Fruit fly (Drosophila melanogaster): ENCODE measurements around the gene CG11349.

Gene CG11349

DNA sequence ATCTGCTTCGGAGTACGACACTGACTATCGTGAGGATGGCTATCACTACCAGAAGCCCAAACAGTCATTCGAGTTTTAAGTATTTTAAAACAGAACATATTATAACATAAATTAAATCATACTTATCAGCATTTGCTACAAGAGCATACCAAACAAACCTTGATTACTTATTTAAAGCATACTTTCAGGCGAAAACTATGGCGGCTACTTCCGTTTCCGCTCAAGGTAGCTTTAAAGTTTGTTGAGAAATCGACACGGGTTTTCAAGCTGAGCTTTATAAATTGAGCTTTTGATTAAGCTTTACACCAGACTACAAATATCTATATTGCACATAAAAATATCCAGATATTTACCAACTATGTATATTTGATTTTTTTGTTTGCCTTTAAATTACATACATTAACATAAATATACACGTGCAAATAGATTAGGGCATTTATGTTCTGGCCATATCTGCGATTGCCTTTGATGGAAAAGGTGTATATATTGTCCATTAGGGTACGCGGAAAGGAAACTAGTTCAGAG is 2.1 kb downstream of the CG11349 start (continued):
- TF ChIP-seq Dref (GFP tag; IDR thresholded peaks at IDR 0.05) (no peak), CG7839 (tag; optimal IDR thresholded peaks at IDR 0.05) (peak; percentile 67), CG1233 (GFP tag; optimal IDR thresholded peaks at IDR 0.05) (peak; percentile 93), Hsf (GFP tag; optimal IDR thresholded peaks at IDR 0.05) (peak; percentile 72), al (GFP tag; IDR thresholded peaks at IDR 0.05) (no peak), ap (GFP tag; IDR thresholded peaks at IDR 0.05) (peak; percentile 58), CG17385 (GFP tag; optimal IDR thresholded peaks at IDR 0.05) (peak; percentile 88), Ssrp (tag; optimal IDR thresholded peaks at IDR 0.05) (no peak), cas (GFP tag; IDR thresholded peaks at IDR 0.05) (no peak), CG6175 (GFP tag; IDR thresholded peaks at IDR 0.05) (peak; percentile 47; the same call in 1 of the 3 replicates), CG6683 (GFP tag; optimal IDR thresholded peaks at IDR 0.05) (peak; percentile 87), YL-1 (GFP tag; optimal IDR thresholded peaks at IDR 0.05) (peak; percentile 89), unc-4 (GFP tag; IDR thresholded peaks at IDR 0.05; ENCODE audit: partially characterized antibody) (no peak), BtbVII (GFP tag; optimal IDR thresholded peaks at IDR 0.05) (peak; percentile 94), stc (GFP tag; IDR thresholded peaks at IDR 0.05) (peak; percentile 78; the same call in 1 of the 2 replicates), CG42726 (GFP tag; IDR thresholded peaks at IDR 0.05; ENCODE audit: partially characterized antibody) (no peak), org-1 (GFP tag; optimal IDR thresholded peaks at IDR 0.05) (peak; percentile 76), phol (tag; optimal IDR thresholded peaks at IDR 0.05) (peak; percentile 75), crc (GFP tag; optimal IDR thresholded peaks at IDR 0.05) (peak; percentile 36), Ptx1 (GFP tag; IDR thresholded peaks at IDR 0.05) (no peak; the same call in 1 of the 2 replicates), gro (GFP tag; optimal IDR thresholded peaks at IDR 0.05) (peak; percentile 83), E2f1 (GFP tag; IDR thresholded peaks at IDR 0.05) (peak; percentile 47; the same call in 1 of the 2 replicates), Camta (GFP tag; optimal IDR thresholded peaks at IDR 0.05) (peak; percentile 79), bsh (GFP tag; optimal IDR thresholded peaks at IDR 0.05) (peak in 1 of 2 experiments; percentile 82), CG17829 (tag; optimal IDR thresholded peaks at IDR 0.05) (no peak), sob (GFP tag; IDR thresholded peaks at IDR 0.05) (peak; percentile 80), Hmr (GFP tag; optimal IDR thresholded peaks at IDR 0.05) (peak; percentile 90), sna (GFP tag; IDR thresholded peaks at IDR 0.05; ENCODE audit: partially characterized antibody) (no peak), GATAe (GFP tag; conservative IDR thresholded peaks at IDR 0.05) (no peak), kah (GFP tag; optimal IDR thresholded peaks at IDR 0.05) (peak; percentile 81), grau (tag; optimal IDR thresholded peaks at IDR 0.05) (peak; percentile 69), br (optimal IDR thresholded peaks at IDR 0.05) (no peak), Sry-β (GFP tag; optimal IDR thresholded peaks at IDR 0.05) (peak; percentile 67), Meics (GFP tag; optimal IDR thresholded peaks at IDR 0.05) (peak; percentile 93), Fer2 (tag; optimal IDR thresholded peaks at IDR 0.05) (peak; percentile 73), CG17359 (tag; optimal IDR thresholded peaks at IDR 0.05) (peak; percentile 86), CG10267 (tag; optimal IDR thresholded peaks at IDR 0.05) (peak; percentile 75), psq (GFP tag; optimal IDR thresholded peaks at IDR 0.05) (peak; percentile 1), Mrtf (GFP tag; IDR thresholded peaks at IDR 0.05) (no peak), Nf-YA (GFP tag; IDR thresholded peaks at IDR 0.05) (peak; percentile 33; the same call in 1 of the 2 replicates), CG14441 (GFP tag; IDR thresholded peaks at IDR 0.05) (no peak), Max (GFP tag; optimal IDR thresholded peaks at IDR 0.05) (peak; percentile 69), abd-A (tag; optimal IDR thresholded peaks at IDR 0.05) (peak; percentile 84), Hey (tag; optimal IDR thresholded peaks at IDR 0.05) (peak; percentile 79), CG7786 (GFP tag; optimal IDR thresholded peaks at IDR 0.05) (no peak), CG12769 (tag; optimal IDR thresholded peaks at IDR 0.05) (peak; percentile 55), CG10543 (GFP tag; optimal IDR thresholded peaks at IDR 0.05) (peak; percentile 85), CG12659 (GFP tag; optimal IDR thresholded peaks at IDR 0.05) (peak; percentile 81), da (GFP tag; optimal IDR thresholded peaks at IDR 0.05) (no peak), salm (tag; optimal IDR thresholded peaks at IDR 0.05) (peak; percentile 77)
